Fruit fly (Drosophila melanogaster) whole organism: ENCODE results near the gene CG17896.

ENCODE experiments used
- CG8478 ChIP-seq: fragments of >200 bp; optimal IDR thresholded peaks from 2 replicates; lab custom pipeline; 2018; ENCODE audit warnings: inconsistent platforms
- EcR ChIP-seq, 2 experiments: fragments of >200 bp; optimal IDR thresholded peaks; 2 replicates each; lab custom pipeline; 2017; ENCODE audit warnings: missing biosample characterization in 2 of 2, missing genetic modification characterization in 2 of 2, missing genetic modification reagents in 2 of 2
- psq ChIP-seq: fragments of >200 bp; optimal IDR thresholded peaks from 2 replicates; lab custom pipeline; 2017
- usp ChIP-seq: fragments of >200 bp; optimal IDR thresholded peaks from 2 replicates; lab custom pipeline; 2017; ENCODE audit warnings: missing biosample characterization, missing genetic modification characterization, mixed read lengths

DNA sequence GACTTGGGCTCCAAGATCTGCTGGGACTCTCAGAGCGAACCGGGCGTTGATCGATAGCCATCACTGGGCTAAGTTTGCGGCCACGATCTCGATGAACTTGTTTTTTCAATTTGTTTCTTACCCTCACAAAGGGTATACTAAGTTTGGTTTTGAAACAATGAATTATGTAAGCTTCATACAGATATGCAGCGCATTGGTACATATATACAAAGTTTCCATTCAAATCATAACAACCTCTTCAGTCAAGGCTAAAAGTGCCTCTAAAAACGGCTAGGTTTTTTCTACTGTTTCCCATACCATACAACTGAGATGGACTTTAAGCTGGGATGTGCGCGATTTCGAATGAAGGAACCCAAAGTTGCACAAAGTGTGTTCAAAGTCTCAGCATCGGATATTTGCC, 52.0 kb downstream of the CG17896 start:
- no peak for TF ChIP-seq usp (GFP tag; lab: Kevin White, UChicago)
- TF ChIP-seq psq, result no peak
- TF ChIP-seq EcR (GFP tag; optimal IDR thresholded peaks at IDR 0.05; lab: Kevin White, UChicago), result no peak
- no peak for TF ChIP-seq CG8478 (lab: Kevin White, UChicago)
